Worm (Caenorhabditis elegans): ENCODE data around the gene C50B6.1.

C50B6.1 gene

ce11 chrV:13272275-13272674 is 36.4 kb upstream of the C50B6.1 start:
- TF ChIP-seq nhr-28 (tag; optimal IDR thresholded peaks at IDR 0.05) (no peak), cnd-1 (tag; optimal IDR thresholded peaks at IDR 0.05) (no peak)

ce11 chrV:13273302-13273701 is 35.4 kb upstream of the C50B6.1 start:
- no peak for TF ChIP-seq flh-1 (GFP tag; optimal IDR thresholded peaks at IDR 0.05)

ce11 chrV:13274615-13275014 is 34.1 kb upstream of the C50B6.1 start:
- no peak for TF ChIP-seq blmp-1 (tag; optimal IDR thresholded peaks at IDR 0.05)

DNA sequence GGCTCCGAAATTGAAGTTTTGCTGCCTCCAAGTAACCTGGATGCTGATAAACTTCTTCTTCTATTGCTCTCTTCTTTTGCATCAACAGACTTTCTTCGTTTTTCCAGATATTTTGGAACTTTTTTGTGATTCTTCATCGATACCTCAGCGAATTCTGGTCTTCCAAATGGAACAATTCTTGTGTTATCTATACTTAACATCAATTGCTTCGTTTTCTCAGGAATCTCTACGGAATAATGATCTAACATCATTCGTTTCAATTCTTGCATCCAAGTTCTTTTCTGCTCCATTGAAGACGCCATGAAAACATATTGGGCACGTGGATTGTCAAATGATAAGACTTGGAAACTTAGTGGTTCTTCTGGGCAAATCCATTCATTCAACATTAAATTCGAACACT is 32.8 kb upstream of the C50B6.1 start, which contains the start of gene F32F2.4:
Gene F32F2.4 (plus strand): TSS at position 301 of the 400 bp plus-strand sequence.
- no peak for TF ChIP-seq unc-120 (tag; optimal IDR thresholded peaks at IDR 0.05; ENCODE audit: poor library complexity, severe bottlenecking)
- no peak for TF ChIP-seq bed-3 (GFP tag; optimal IDR thresholded peaks at IDR 0.05)
- TF ChIP-seq tbx-8 (GFP tag; optimal IDR thresholded peaks at IDR 0.05), result no peak
- TF ChIP-seq ceh-43 (GFP tag; optimal IDR thresholded peaks at IDR 0.05), result no peak
- no peak for TF ChIP-seq lin-32 (GFP tag; optimal IDR thresholded peaks at IDR 0.05)
- TF ChIP-seq ceh-39 (tag; optimal IDR thresholded peaks at IDR 0.05), result no peak
- TF ChIP-seq ceh-83 (GFP tag; optimal IDR thresholded peaks at IDR 0.05), result no peak
- TF ChIP-seq nhr-2 (tag; optimal IDR thresholded peaks at IDR 0.05), result no peak
- no peak for TF ChIP-seq drap-1 (GFP tag; optimal IDR thresholded peaks at IDR 0.05)
- TF ChIP-seq mab-5 (tag; optimal IDR thresholded peaks at IDR 0.05), result no peak
- no peak for TF ChIP-seq M03D4.4 (tag; optimal IDR thresholded peaks at IDR 0.05)

- TF ChIP-seq mab-5 (tag; optimal IDR thresholded peaks at IDR 0.05) (no peak), unc-62 (GFP tag; optimal IDR thresholded peaks at IDR 0.05) (no peak), blmp-1 (tag; optimal IDR thresholded peaks at IDR 0.05) (no peak), lsy-2 (tag; optimal IDR thresholded peaks at IDR 0.05) (no peak), nhr-12 (tag; optimal IDR thresholded peaks at IDR 0.05) (no peak), flh-1 (GFP tag; optimal IDR thresholded peaks at IDR 0.05) (no peak), nhr-76 (tag; optimal IDR thresholded peaks at IDR 0.05) (no peak), unc-39 (tag; optimal IDR thresholded peaks at IDR 0.05) (no peak), ces-1 (GFP tag; optimal IDR thresholded peaks at IDR 0.05) (no peak), ceh-83 (GFP tag; optimal IDR thresholded peaks at IDR 0.05) (no peak), bed-3 (GFP tag; optimal IDR thresholded peaks at IDR 0.05) (no peak)
Observed at ce11 chrV:13280382-13280781, 28.3 kb upstream of the C50B6.1 start.

ce11 chrV:13282958-13283357 is 25.8 kb upstream of the C50B6.1 start:
- TF ChIP-seq ces-1 (GFP tag; optimal IDR thresholded peaks at IDR 0.05) (peak; percentile 71), sptf-1 (tag; optimal IDR thresholded peaks at IDR 0.05) (no peak)

DNA sequence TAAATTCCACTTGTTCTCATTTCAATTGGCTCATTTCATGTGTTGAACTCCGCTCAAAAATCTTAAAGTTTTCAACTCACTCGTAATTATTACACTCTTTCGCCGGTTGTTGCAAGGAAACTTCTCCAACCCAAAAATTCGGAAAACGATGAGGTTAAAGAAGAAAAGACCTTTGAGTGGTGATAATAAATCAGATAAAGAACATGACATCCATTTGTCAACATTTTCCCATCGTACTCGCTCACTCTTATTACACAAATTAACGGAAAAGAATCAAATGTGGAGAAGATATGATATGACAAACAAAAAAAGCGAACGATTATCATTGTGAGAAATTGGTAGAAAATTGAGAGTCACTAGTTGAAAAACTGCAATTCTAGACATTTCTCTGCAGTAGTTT is 23.4 kb upstream of the C50B6.1 start:
- TF ChIP-seq mep-1 (tag; optimal IDR thresholded peaks at IDR 0.05) (no peak), unc-62 (GFP tag; optimal IDR thresholded peaks at IDR 0.05) (peak; percentile 59)

DNA sequence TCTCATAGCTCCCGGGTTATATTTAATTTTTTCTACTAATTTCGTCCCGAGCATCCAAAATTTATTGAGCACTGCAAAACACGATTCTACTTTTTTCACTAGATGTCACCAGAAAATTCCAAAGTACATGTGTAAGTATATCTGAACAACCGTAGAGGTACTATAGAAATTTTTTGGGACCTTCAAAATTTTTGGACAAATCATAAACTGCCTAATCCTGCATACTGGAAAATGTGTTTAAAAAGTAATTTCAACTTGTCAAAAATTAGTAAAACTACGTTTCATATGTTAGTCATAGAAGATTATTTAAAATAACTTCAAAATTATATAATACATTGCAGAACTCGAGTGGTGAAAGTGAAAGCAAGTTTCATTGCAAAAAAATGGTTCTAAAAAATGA is 22.2 kb upstream of the C50B6.1 start:
- TF ChIP-seq ces-1 (GFP tag; optimal IDR thresholded peaks at IDR 0.05) (no peak), ceh-43 (GFP tag; optimal IDR thresholded peaks at IDR 0.05) (no peak), snpc-4 (tag; optimal IDR thresholded peaks at IDR 0.05) (no peak), pha-4 (tag; optimal IDR thresholded peaks at IDR 0.05) (no peak), flh-1 (GFP tag; optimal IDR thresholded peaks at IDR 0.05) (no peak), tbx-8 (GFP tag; optimal IDR thresholded peaks at IDR 0.05) (no peak), bed-3 (GFP tag; optimal IDR thresholded peaks at IDR 0.05) (no peak), elt-3 (tag; optimal IDR thresholded peaks at IDR 0.05) (no peak), nhr-237 (tag; optimal IDR thresholded peaks at IDR 0.05) (no peak), ham-2 (GFP tag; optimal IDR thresholded peaks at IDR 0.05) (no peak), ceh-83 (GFP tag; optimal IDR thresholded peaks at IDR 0.05) (no peak), unc-39 (tag; optimal IDR thresholded peaks at IDR 0.05) (no peak), mab-5 (tag; optimal IDR thresholded peaks at IDR 0.05) (no peak), ztf-11 (tag; optimal IDR thresholded peaks at IDR 0.05) (no peak), nhr-76 (tag; optimal IDR thresholded peaks at IDR 0.05) (no peak), sem-2 (GFP tag; optimal IDR thresholded peaks at IDR 0.05) (no peak), unc-62 (GFP tag; optimal IDR thresholded peaks at IDR 0.05) (no peak), M03D4.4 (tag; optimal IDR thresholded peaks at IDR 0.05) (no peak)

Measured in whole organism, mixed stage, embryonic.